Worm (Caenorhabditis elegans) whole organism, young adult: Measurements from ENCODE around the gene D2024.18.

Experiments used
- tbp1 ChIP-seq: fragments of 200-800 bp; sonication (Bioruptor generic); optimal IDR thresholded peaks from 2 replicates; lab custom pipeline; 2018; ENCODE audit warnings: mild to moderate bottlenecking, missing genetic modification characterization, missing compliant biosample characterization
- ztf-22 ChIP-seq: fragments of 200-800 bp; sonication (Bioruptor generic); optimal IDR thresholded peaks from 2 replicates; lab custom pipeline; 2018; ENCODE audit warnings: mild to moderate bottlenecking, missing genetic modification characterization, moderate library complexity, missing compliant biosample characterization

DNA sequence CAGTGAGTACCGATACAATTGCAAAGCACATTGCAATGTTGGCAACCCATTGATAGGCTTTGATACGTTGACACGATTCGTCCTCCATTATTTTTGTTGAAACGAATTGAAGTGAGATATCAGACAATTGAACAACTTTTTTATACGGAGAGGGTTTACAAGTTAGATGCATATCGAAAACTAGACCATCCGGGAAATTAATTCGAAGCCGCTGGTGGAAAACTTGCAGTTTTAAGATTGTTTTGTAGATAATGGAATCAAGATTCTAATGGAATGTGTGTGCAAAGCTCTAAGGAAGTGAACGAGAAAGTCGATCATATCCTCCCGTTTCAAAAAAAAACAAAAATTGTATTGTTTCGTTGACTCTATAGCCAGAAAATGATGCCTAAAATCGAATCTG is 3.7 kb upstream of the D2024.18 start, which contains the start of gene col-114:
- TF ChIP-seq ztf-22 (GFP tag; lab: Kevin White, UChicago): no peak
- TF ChIP-seq tbp1 (GFP tag; lab: Kevin White, UChicago): no peak
